Fruit fly (Drosophila melanogaster) whole organism: Measurements from ENCODE around the gene Npc2d.

Experiments
- CG8478 ChIP-seq: fragments of >200 bp; optimal IDR thresholded peaks from 2 replicates; lab custom pipeline; 2018; ENCODE audit warnings: inconsistent platforms
- EcR ChIP-seq, 2 experiments: fragments of >200 bp; optimal IDR thresholded peaks; 2 replicates each; lab custom pipeline; 2017; ENCODE audit warnings: missing biosample characterization in 2 of 2, missing genetic modification characterization in 2 of 2, missing genetic modification reagents in 2 of 2
- psq ChIP-seq: fragments of >200 bp; optimal IDR thresholded peaks from 2 replicates; lab custom pipeline; 2017
- usp ChIP-seq: fragments of >200 bp; optimal IDR thresholded peaks from 2 replicates; lab custom pipeline; 2017; ENCODE audit warnings: missing biosample characterization, missing genetic modification characterization, mixed read lengths

- no peak for TF ChIP-seq CG8478 (lab: Kevin White, UChicago)
- TF ChIP-seq psq = no peak
- TF ChIP-seq EcR (GFP tag; optimal IDR thresholded peaks at IDR 0.05; lab: Kevin White, UChicago) = no peak
- TF ChIP-seq usp (GFP tag; lab: Kevin White, UChicago) = no peak
These were observed 24.8 kb upstream of the Npc2d start for dm6 chr3R:10080699-10081098.
